Fruit fly (Drosophila melanogaster) whole organism, embryonic: ENCODE results near the gene CG10232.

Source experiments
- ATbp ChIP-seq: fragments of 200-800 bp; sonication (Bioruptor generic); optimal IDR thresholded peaks from 2 replicates; lab custom pipeline; 2017; ENCODE audit warnings: missing biosample characterization, mild to moderate bottlenecking, missing genetic modification characterization, missing genetic modification reagents
- Atf-2 ChIP-seq: fragments of 200-800 bp; sonication (Bioruptor generic); optimal IDR thresholded peaks from 2 replicates; lab custom pipeline; 2016; ENCODE audit warnings: missing biosample characterization, missing genetic modification characterization
- Bgb ChIP-seq: fragments of 200-800 bp; sonication (Bioruptor generic); IDR thresholded peaks from 2 replicates; pipeline ENCODE4 v1.3.6; 2022; ENCODE audit warnings: missing biosample characterization, missing genetic modification characterization; ENCODE audit not compliant: partially characterized antibody
- CG10267 ChIP-seq: fragments of 200-800 bp; sonication (Bioruptor generic); optimal IDR thresholded peaks from 2 replicates; lab custom pipeline; 2018; ENCODE audit warnings: missing biosample characterization, mild to moderate bottlenecking, missing genetic modification characterization, moderate library complexity
- CG12236 ChIP-seq: fragments of 200-800 bp; sonication (Bioruptor generic); optimal IDR thresholded peaks from 2 replicates; lab custom pipeline; 2016; ENCODE audit warnings: missing biosample characterization, missing genetic modification characterization
- CG15269 ChIP-seq: fragments of 200-800 bp; sonication (Bioruptor generic); optimal IDR thresholded peaks from 2 replicates; lab custom pipeline; 2018; ENCODE audit warnings: missing biosample characterization, mild to moderate bottlenecking, missing genetic modification characterization, moderate library complexity
- CG15601 ChIP-seq: fragments of 200-800 bp; sonication (Bioruptor generic); optimal IDR thresholded peaks from 3 replicates; lab custom pipeline; 2019; ENCODE audit warnings: missing biosample characterization, mild to moderate bottlenecking, missing genetic modification characterization, moderate library complexity
- CG1603 ChIP-seq: fragments of 200-800 bp; sonication (Bioruptor generic); optimal IDR thresholded peaks from 2 replicates; lab custom pipeline; 2019; ENCODE audit warnings: missing biosample characterization, mild to moderate bottlenecking, missing genetic modification characterization, moderate library complexity
- CG17359 ChIP-seq: fragments of 200-800 bp; sonication (Bioruptor generic); optimal IDR thresholded peaks from 3 replicates; lab custom pipeline; 2018; ENCODE audit warnings: missing biosample characterization, mild to moderate bottlenecking, missing genetic modification characterization, moderate library complexity
- CG17361 ChIP-seq: fragments of 200-800 bp; sonication (Bioruptor generic); IDR thresholded peaks from 3 replicates; pipeline ENCODE4 v1.3.6; 2022; ENCODE audit warnings: missing biosample characterization, missing genetic modification characterization
- CG2120 ChIP-seq: fragments of 200-800 bp; sonication (Bioruptor generic); optimal IDR thresholded peaks from 3 replicates; lab custom pipeline; 2016; ENCODE audit warnings: missing biosample characterization, missing genetic modification characterization
- CG2889 ChIP-seq: fragments of 200-800 bp; sonication (Bioruptor generic); IDR thresholded peaks from 3 replicates; pipeline ENCODE4 v1.3.6; 2022; ENCODE audit warnings: missing biosample characterization, missing genetic modification characterization
- CG3163 ChIP-seq: fragments of 200-800 bp; sonication (Bioruptor generic); optimal IDR thresholded peaks from 3 replicates; lab custom pipeline; 2016; ENCODE audit warnings: missing biosample characterization, missing genetic modification characterization
- CG3407 ChIP-seq: fragments of 200-800 bp; sonication (Bioruptor generic); optimal IDR thresholded peaks from 2 replicates; lab custom pipeline; 2018; ENCODE audit warnings: missing biosample characterization, mild to moderate bottlenecking, missing genetic modification characterization
- CG4617 ChIP-seq: fragments of 200-800 bp; sonication (Bioruptor generic); optimal IDR thresholded peaks from 3 replicates; lab custom pipeline; 2016; ENCODE audit warnings: missing biosample characterization, missing genetic modification characterization, borderline replicate concordance
- CG7963 ChIP-seq: fragments of 200-800 bp; sonication (Bioruptor generic); IDR thresholded peaks from 3 replicates; pipeline ENCODE4 v1.3.6; 2022; ENCODE audit warnings: missing biosample characterization, missing genetic modification characterization; ENCODE audit not compliant: partially characterized antibody
- CG9215 ChIP-seq: fragments of 200-800 bp; sonication (Bioruptor generic); IDR thresholded peaks from 2 replicates; pipeline ENCODE4 v1.3.6; 2022; ENCODE audit warnings: missing biosample characterization, missing genetic modification characterization
- CTCF ChIP-seq: fragments of 200-800 bp; sonication (Bioruptor generic); optimal IDR thresholded peaks from 2 replicates; lab custom pipeline; 2017; ENCODE audit warnings: missing biosample characterization, mild to moderate bottlenecking, missing genetic modification characterization, moderate library complexity
- D19B ChIP-seq: fragments of 200-800 bp; sonication (Bioruptor generic); optimal IDR thresholded peaks from 2 replicates; lab custom pipeline; 2017; ENCODE audit warnings: missing biosample characterization, mild to moderate bottlenecking, missing genetic modification characterization
- Dbx ChIP-seq: fragments of 200-800 bp; sonication (Bioruptor generic); IDR thresholded peaks from 3 replicates; pipeline ENCODE4 v1.3.6; 2022; ENCODE audit warnings: missing biosample characterization, missing genetic modification characterization
- Dek ChIP-seq: fragments of 200-800 bp; sonication (Bioruptor generic); optimal IDR thresholded peaks from 3 replicates; lab custom pipeline; 2019; ENCODE audit warnings: missing biosample characterization, mild to moderate bottlenecking, missing genetic modification characterization, moderate library complexity
- E2f2 ChIP-seq: fragments of 200-800 bp; sonication (Bioruptor generic); IDR thresholded peaks from 2 replicates; pipeline ENCODE4 v1.3.6; 2022; ENCODE audit warnings: missing biosample characterization, missing genetic modification characterization
- ERR ChIP-seq: fragments of 200-800 bp; sonication (Bioruptor generic); optimal IDR thresholded peaks from 2 replicates; lab custom pipeline; 2016; ENCODE audit warnings: missing biosample characterization, missing genetic modification characterization
- H2.0 ChIP-seq: fragments of 200-800 bp; sonication (Bioruptor generic); IDR thresholded peaks from 2 replicates; pipeline ENCODE4 v1.3.6; 2022; ENCODE audit warnings: missing biosample characterization, missing genetic modification characterization
- HLHmδ ChIP-seq: fragments of 200-800 bp; sonication (Bioruptor generic); optimal IDR thresholded peaks from 2 replicates; lab custom pipeline; 2018; ENCODE audit warnings: missing biosample characterization, mild to moderate bottlenecking, missing genetic modification characterization, moderate library complexity
- HmgZ ChIP-seq: fragments of 200-800 bp; sonication (Bioruptor generic); optimal IDR thresholded peaks from 2 replicates; lab custom pipeline; 2018; ENCODE audit warnings: missing biosample characterization, mild to moderate bottlenecking, missing genetic modification characterization
- Hsf ChIP-seq: fragments of 200-800 bp; sonication (Bioruptor generic); optimal IDR thresholded peaks from 3 replicates; lab custom pipeline; 2016; ENCODE audit warnings: missing biosample characterization, missing genetic modification characterization
- Mad ChIP-seq: fragments of 200-800 bp; sonication (Bioruptor generic); optimal IDR thresholded peaks from 2 replicates; lab custom pipeline; 2016; ENCODE audit warnings: missing biosample characterization, missing genetic modification characterization
- Med ChIP-seq: fragments of 200-800 bp; sonication (Bioruptor generic); peaks from one replicate; lab custom pipeline; 2016; ENCODE audit warnings: missing biosample characterization, missing genetic modification characterization, mild to moderate bottlenecking, inconsistent platforms, moderate library complexity
- NK7.1 ChIP-seq: fragments of 200-800 bp; sonication (Bioruptor generic); optimal IDR thresholded peaks from 3 replicates; lab custom pipeline; 2016; ENCODE audit warnings: missing biosample characterization, missing genetic modification characterization
- NfI ChIP-seq: fragments of 200-800 bp; sonication (Bioruptor generic); optimal IDR thresholded peaks from 3 replicates; lab custom pipeline; 2018; ENCODE audit warnings: missing biosample characterization, mild to moderate bottlenecking, missing genetic modification characterization, moderate library complexity
- Vsx1 ChIP-seq: fragments of 200-800 bp; sonication (Bioruptor generic); optimal IDR thresholded peaks from 2 replicates; lab custom pipeline; 2017; ENCODE audit warnings: missing biosample characterization, mild to moderate bottlenecking, missing genetic modification characterization, missing genetic modification reagents
- br ChIP-seq: fragments of >200 bp; optimal IDR thresholded peaks from 2 replicates; lab custom pipeline; 2017
- btn ChIP-seq: fragments of 200-800 bp; sonication (Bioruptor generic); optimal IDR thresholded peaks from 2 replicates; lab custom pipeline; 2016; ENCODE audit warnings: missing biosample characterization, missing genetic modification characterization
- chinmo ChIP-seq: fragments of 200-800 bp; sonication (Bioruptor generic); IDR thresholded peaks from 4 replicates; pipeline ENCODE4 v1.3.6; 2022; ENCODE audit warnings: missing biosample characterization, missing genetic modification characterization; ENCODE audit not compliant: partially characterized antibody
- dmrt99B ChIP-seq: fragments of 200-800 bp; sonication (Bioruptor generic); optimal IDR thresholded peaks from 2 replicates; lab custom pipeline; 2018; ENCODE audit warnings: missing biosample characterization, mild to moderate bottlenecking, missing genetic modification characterization, moderate library complexity
- eve ChIP-seq, 2 experiments: fragments of >200 bp; optimal IDR thresholded peaks; 2 replicates each; lab custom pipeline; 2017; ENCODE audit warnings: missing biosample characterization in 2 of 2, missing genetic modification characterization in 2 of 2
- gt ChIP-seq: fragments of 200-800 bp; sonication (Bioruptor generic); IDR thresholded peaks from 2 replicates; pipeline ENCODE4 v1.3.6; 2022; ENCODE audit warnings: missing biosample characterization, missing genetic modification characterization
- kah ChIP-seq: fragments of 200-800 bp; sonication (Bioruptor generic); optimal IDR thresholded peaks from 2 replicates; lab custom pipeline; 2018; ENCODE audit warnings: missing biosample characterization, mild to moderate bottlenecking, missing genetic modification characterization
- lov ChIP-seq, 2 experiments: fragments of 200-800 bp in 1 of 2; fragments of >200 bp in 1 of 2; sonication (Bioruptor generic) in 1 of 2; IDR thresholded peaks in 1 of 2; optimal IDR thresholded peaks in 1 of 2; 2 replicates in 1 of 2; 3 replicates in 1 of 2; pipeline versions ENCODE4 v1.3.6 to Lab custom; 2017 to 2022; ENCODE audit warnings: missing biosample characterization in 1 of 2, missing genetic modification characterization in 1 of 2
- luna ChIP-seq: fragments of 200-800 bp; sonication (Bioruptor generic); optimal IDR thresholded peaks from 2 replicates; lab custom pipeline; 2016; ENCODE audit warnings: missing biosample characterization, missing genetic modification characterization
- phol ChIP-seq: fragments of 200-800 bp; sonication (Bioruptor generic); optimal IDR thresholded peaks from 3 replicates; lab custom pipeline; 2018; ENCODE audit warnings: missing biosample characterization, mild to moderate bottlenecking, missing genetic modification characterization, moderate library complexity
- salm ChIP-seq: fragments of 200-800 bp; sonication (Bioruptor generic); optimal IDR thresholded peaks from 2 replicates; lab custom pipeline; 2018; ENCODE audit warnings: missing biosample characterization, mild to moderate bottlenecking, missing genetic modification characterization
- sob ChIP-seq: fragments of 200-800 bp; sonication (Bioruptor generic); IDR thresholded peaks from 2 replicates; pipeline ENCODE4 v1.3.6; 2022; ENCODE audit warnings: missing biosample characterization, missing genetic modification characterization
- tll ChIP-seq, 2 experiments: fragments of 200-800 bp in 1 of 2; fragments of >200 bp in 1 of 2; sonication (Bioruptor generic) in 1 of 2; optimal IDR thresholded peaks; 2 replicates each; lab custom pipeline; 2017 to 2019; ENCODE audit warnings: missing biosample characterization in 2 of 2, missing genetic modification characterization in 2 of 2, mild to moderate bottlenecking in 1 of 2, moderate library complexity in 1 of 2
- ttk ChIP-seq: fragments of 200-800 bp; sonication (Bioruptor generic); IDR thresholded peaks from 2 replicates; pipeline ENCODE4 v2.1.2; 2022; ENCODE audit warnings: missing biosample characterization, missing genetic modification characterization
- unpg ChIP-seq: fragments of 200-800 bp; sonication (Bioruptor generic); optimal IDR thresholded peaks from 3 replicates; lab custom pipeline; 2018; ENCODE audit warnings: missing biosample characterization, mild to moderate bottlenecking, missing genetic modification characterization, moderate library complexity
- yki ChIP-seq: fragments of >200 bp; optimal IDR thresholded peaks from 3 replicates; lab custom pipeline; 2018
- zen2 ChIP-seq: fragments of 200-800 bp; sonication (Bioruptor generic); IDR thresholded peaks from 3 replicates; pipeline ENCODE4 v1.3.6; 2022; ENCODE audit warnings: missing biosample characterization, missing genetic modification characterization; ENCODE audit not compliant: partially characterized antibody
- zfh2 ChIP-seq: fragments of 200-800 bp; sonication (Bioruptor generic); optimal IDR thresholded peaks from 2 replicates; lab custom pipeline; 2016; ENCODE audit warnings: missing biosample characterization, missing genetic modification characterization

Gene CG10232

DNA sequence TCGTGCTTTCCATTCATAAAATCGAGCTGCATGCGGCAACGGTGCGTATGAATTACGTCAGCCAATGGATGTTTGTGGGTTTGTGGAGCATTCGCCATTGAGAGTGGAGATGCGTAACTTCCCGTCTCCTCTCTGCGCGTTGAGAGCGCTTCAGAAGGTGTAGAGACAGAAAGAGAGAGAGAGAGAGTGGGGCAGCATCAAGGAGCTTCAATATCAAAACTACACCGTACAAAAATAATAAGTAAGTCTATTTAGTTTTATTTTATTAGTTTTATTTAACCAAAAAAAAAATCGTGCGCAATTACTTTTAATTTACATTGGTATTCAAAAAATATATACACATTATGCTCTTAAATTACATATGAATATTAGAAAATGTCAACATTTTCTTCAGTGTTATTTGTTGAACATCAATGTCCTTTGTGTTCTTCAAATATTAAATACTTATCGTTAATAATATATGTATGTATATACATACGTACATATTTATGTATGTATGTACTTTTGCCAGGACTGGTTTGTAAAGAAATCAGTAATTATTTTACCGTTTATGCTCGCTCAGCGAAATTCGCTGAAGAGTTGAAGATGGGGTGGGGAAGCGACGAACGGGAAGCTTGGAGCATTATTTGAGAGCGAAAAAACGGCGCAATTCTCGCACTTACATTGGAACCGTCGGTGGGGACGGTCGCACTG lies 1.4 kb upstream of the CG10232 start, which contains the start of gene CG10365 (continued):
- peak; percentile 95 for TF ChIP-seq dmrt99B (tag; lab: Kevin White, UChicago)
- peak; percentile 92 for TF ChIP-seq CG17361 (GFP tag; lab: Robert Waterston, UW)
- no peak for TF ChIP-seq br (lab: Kevin White, UChicago)
- no peak for TF ChIP-seq CTCF (GFP tag; lab: Kevin White, UChicago)
- no peak for TF ChIP-seq Atf-2 (GFP tag; lab: Kevin White, UChicago)
- peak; percentile 54 for TF ChIP-seq CG3407
- peak; percentile 80 for TF ChIP-seq HmgZ (tag; lab: Kevin White, UChicago)
- peak; percentile 70 for TF ChIP-seq CG15601 (tag; lab: Kevin White, UChicago)
- TF ChIP-seq CG15269 (tag; lab: Kevin White, UChicago) = peak; percentile 95
- peak; percentile 82 for TF ChIP-seq H2.0 (GFP tag; lab: Robert Waterston, UW)
- peak; percentile 93 for TF ChIP-seq unpg
- no peak for TF ChIP-seq NK7.1
- no peak for TF ChIP-seq lov (optimal IDR thresholded peaks at IDR 0.05; lab: Kevin White, UChicago)
- no peak for TF ChIP-seq lov (GFP tag; IDR thresholded peaks at IDR 0.05; lab: Robert Waterston, UW)
- peak; percentile 89; the same call in 3 of the 4 replicates for TF ChIP-seq chinmo (GFP tag; lab: Robert Waterston, UW)
- TF ChIP-seq NfI (GFP tag; lab: Kevin White, UChicago) = peak; percentile 52
- no peak for TF ChIP-seq HLHmδ (GFP tag; lab: Kevin White, UChicago)
- no peak for TF ChIP-seq ERR (GFP tag; lab: Kevin White, UChicago)
- TF ChIP-seq CG9215 (GFP tag; lab: Robert Waterston, UW) = peak; percentile 81
- TF ChIP-seq gt = no peak
- TF ChIP-seq btn (GFP tag; lab: Kevin White, UChicago) = no peak
- peak; percentile 3 for TF ChIP-seq CG4617 (GFP tag; lab: Kevin White, UChicago)
- TF ChIP-seq CG10267 (tag; lab: Kevin White, UChicago) = peak; percentile 84
- no peak for TF ChIP-seq zfh2 (GFP tag; lab: Kevin White, UChicago)
- no peak for TF ChIP-seq Bgb (GFP tag; lab: Robert Waterston, UW)
- TF ChIP-seq CG12236 (GFP tag; lab: Kevin White, UChicago) = no peak
- TF ChIP-seq kah = peak; percentile 67
- TF ChIP-seq eve (GFP tag; optimal IDR thresholded peaks at IDR 0.05; lab: Kevin White, UChicago) = peak in 1 of 2 experiments; percentile 78
- TF ChIP-seq Med (GFP tag; lab: Kevin White, UChicago) = peak; percentile 76
- TF ChIP-seq Mad (GFP tag; lab: Kevin White, UChicago) = no peak
- peak; percentile 46 for TF ChIP-seq ATbp (GFP tag; lab: Kevin White, UChicago)
- peak; percentile 38 for TF ChIP-seq Hsf (GFP tag; lab: Kevin White, UChicago)
- TF ChIP-seq salm (tag; lab: Kevin White, UChicago) = peak; percentile 83
- peak; percentile 90 for TF ChIP-seq Dek
- TF ChIP-seq ttk = peak; percentile 79
- TF ChIP-seq D19B (GFP tag; lab: Kevin White, UChicago) = peak; percentile 61
- no peak for TF ChIP-seq zen2
- no peak for TF ChIP-seq tll (GFP tag; optimal IDR thresholded peaks at IDR 0.05; lab: Kevin White, UChicago)
- peak; percentile 43 for TF ChIP-seq Vsx1 (GFP tag; lab: Kevin White, UChicago)
- peak; percentile 85 for TF ChIP-seq Dbx (GFP tag; lab: Robert Waterston, UW)
- TF ChIP-seq CG1603 = peak; percentile 46
- TF ChIP-seq CG17359 (tag; lab: Kevin White, UChicago) = peak; percentile 93
- TF ChIP-seq CG7963 (GFP tag; lab: Robert Waterston, UW) = no peak
- no peak for TF ChIP-seq yki (lab: Kevin White, UChicago)
- peak; percentile 56; the same call in 1 of the 2 replicates for TF ChIP-seq E2f2 (GFP tag; lab: Robert Waterston, UW)
- no peak for TF ChIP-seq CG3163 (GFP tag; lab: Kevin White, UChicago)
- TF ChIP-seq CG2120 (GFP tag; lab: Kevin White, UChicago) = peak; percentile 81
- 0 out of 3 replicates have a peak, but pooled peaks have one; percentile 28 for TF ChIP-seq CG2889 (GFP tag; lab: Robert Waterston, UW)
- TF ChIP-seq sob (GFP tag; lab: Robert Waterston, UW) = peak; percentile 80
- peak; percentile 89 for TF ChIP-seq phol
- TF ChIP-seq luna (GFP tag; lab: Kevin White, UChicago) = no peak
